Worm (Caenorhabditis elegans): Measurements from ENCODE around the gene icln-1.

ce11 chrIV:9063518-9063917, 31.9 kb downstream of the icln-1 start:
- no peak for TF ChIP-seq ztf-16 (tag; optimal IDR thresholded peaks at IDR 0.05)
- no peak for TF ChIP-seq ceh-30 (tag; optimal IDR thresholded peaks at IDR 0.05)
- TF ChIP-seq lin-11 (tag; optimal IDR thresholded peaks at IDR 0.05): no peak
- TF ChIP-seq dmd-4 (tag; optimal IDR thresholded peaks at IDR 0.05; ENCODE audit: borderline replicate concordance): no peak
- no peak for TF ChIP-seq hlh-30 (tag; optimal IDR thresholded peaks at IDR 0.05; ENCODE audit: insufficient read depth)
- TF ChIP-seq unc-3 (GFP tag; conservative IDR thresholded peaks at IDR 0.05): no peak
- TF ChIP-seq unc-3 (tag; optimal IDR thresholded peaks at IDR 0.05): no peak

Measured in whole organism, late embryonic.